Fruit fly (Drosophila melanogaster) whole organism, prepupa: Measurements from ENCODE around the gene Sf3b1.

Source experiments
- CG10669 ChIP-seq: fragments of 200-800 bp; sonication (Bioruptor generic); optimal IDR thresholded peaks from 3 replicates; lab custom pipeline; 2018; ENCODE audit warnings: missing biosample characterization, mild to moderate bottlenecking, missing genetic modification characterization, moderate library complexity
- CG11294 ChIP-seq: fragments of 200-800 bp; sonication (Bioruptor generic); IDR thresholded peaks from 2 replicates; pipeline ENCODE4 v1.3.6; 2022; ENCODE audit warnings: missing biosample characterization, missing genetic modification characterization
- CG11762 ChIP-seq: fragments of 200-800 bp; sonication (Bioruptor generic); optimal IDR thresholded peaks from 3 replicates; lab custom pipeline; 2016; ENCODE audit warnings: missing biosample characterization, missing genetic modification characterization; ENCODE audit not compliant: insufficient read depth
- CG16779 ChIP-seq: fragments of 200-800 bp; sonication (Bioruptor generic); optimal IDR thresholded peaks from 3 replicates; lab custom pipeline; 2017; ENCODE audit warnings: missing biosample characterization, mild to moderate bottlenecking, missing genetic modification characterization
- CG3032 ChIP-seq: fragments of 200-800 bp; optimal IDR thresholded peaks from 2 replicates; lab custom pipeline; 2019; ENCODE audit warnings: missing biosample characterization, mild to moderate bottlenecking, missing genetic modification characterization, moderate library complexity
- CG31627 ChIP-seq: fragments of 200-800 bp; sonication (Bioruptor generic); optimal IDR thresholded peaks from 3 replicates; lab custom pipeline; 2016; ENCODE audit warnings: missing biosample characterization, missing genetic modification characterization
- CG32006 ChIP-seq: fragments of 200-800 bp; sonication (Bioruptor generic); optimal IDR thresholded peaks from 3 replicates; lab custom pipeline; 2017; ENCODE audit warnings: missing biosample characterization, mild to moderate bottlenecking, missing genetic modification characterization
- CG34406 ChIP-seq: fragments of 200-800 bp; sonication (Bioruptor generic); optimal IDR thresholded peaks from 3 replicates; lab custom pipeline; 2016; ENCODE audit warnings: missing biosample characterization, missing genetic modification characterization
- CG3919 ChIP-seq: fragments of 200-800 bp; sonication (Bioruptor generic); optimal IDR thresholded peaks from 3 replicates; lab custom pipeline; 2016; ENCODE audit warnings: missing biosample characterization, missing genetic modification characterization
- CG4318 ChIP-seq: fragments of 200-800 bp; sonication (Bioruptor generic); optimal IDR thresholded peaks from 3 replicates; lab custom pipeline; 2017; ENCODE audit warnings: missing biosample characterization, mild to moderate bottlenecking, missing genetic modification characterization
- CG6808 ChIP-seq: fragments of 200-800 bp; sonication (Bioruptor generic); optimal IDR thresholded peaks from 3 replicates; lab custom pipeline; 2017; ENCODE audit warnings: missing biosample characterization, missing genetic modification characterization, mild to moderate bottlenecking, moderate library complexity, missing genetic modification reagents
- CG6854 ChIP-seq: fragments of 200-800 bp; sonication (Bioruptor generic); optimal IDR thresholded peaks from 2 replicates; lab custom pipeline; 2017; ENCODE audit warnings: missing biosample characterization, mild to moderate bottlenecking, missing genetic modification characterization
- CG8119 ChIP-seq: fragments of 200-800 bp; sonication (Bioruptor generic); IDR thresholded peaks from 3 replicates; pipeline ENCODE4 v1.3.6; 2022; ENCODE audit warnings: missing biosample characterization, missing genetic modification characterization
- CG8319 ChIP-seq: fragments of 200-800 bp; sonication (Bioruptor generic); optimal IDR thresholded peaks from 3 replicates; lab custom pipeline; 2016; ENCODE audit warnings: missing biosample characterization, missing genetic modification characterization
- CG8632 ChIP-seq: fragments of 200-800 bp; sonication (Bioruptor generic); optimal IDR thresholded peaks from 3 replicates; lab custom pipeline; 2016; ENCODE audit warnings: missing biosample characterization, missing genetic modification characterization
- Eip75B ChIP-seq: fragments of 200-800 bp; sonication (Bioruptor generic); optimal IDR thresholded peaks from 3 replicates; lab custom pipeline; 2016; ENCODE audit warnings: missing biosample characterization, missing genetic modification characterization
- Eip78C ChIP-seq: fragments of 200-800 bp; sonication (Bioruptor generic); peaks from one replicate; lab custom pipeline; 2016; ENCODE audit warnings: missing biosample characterization, missing genetic modification characterization
- Hr39 ChIP-seq: fragments of 200-800 bp; sonication (Bioruptor generic); optimal IDR thresholded peaks from 2 replicates; lab custom pipeline; 2016; ENCODE audit warnings: missing biosample characterization, missing genetic modification characterization
- Hr4 ChIP-seq: fragments of 200-800 bp; sonication (Bioruptor generic); optimal IDR thresholded peaks from 3 replicates; lab custom pipeline; 2016; ENCODE audit warnings: missing biosample characterization, missing genetic modification characterization
- OdsH ChIP-seq: fragments of 200-800 bp; sonication (Bioruptor generic); optimal IDR thresholded peaks from 3 replicates; lab custom pipeline; 2016; ENCODE audit warnings: missing biosample characterization, missing genetic modification characterization
- Smox ChIP-seq: fragments of 200-800 bp; sonication (Bioruptor generic); optimal IDR thresholded peaks from 3 replicates; lab custom pipeline; 2016; ENCODE audit warnings: missing biosample characterization, missing genetic modification characterization
- Sox102F ChIP-seq: fragments of 200-800 bp; sonication (Bioruptor generic); optimal IDR thresholded peaks from 2 replicates; lab custom pipeline; 2016; ENCODE audit warnings: missing biosample characterization, mild to moderate bottlenecking, missing genetic modification characterization
- Sox15 ChIP-seq: fragments of 200-800 bp; sonication (Bioruptor generic); optimal IDR thresholded peaks from 3 replicates; lab custom pipeline; 2016; ENCODE audit warnings: missing biosample characterization, missing genetic modification characterization
- achi ChIP-seq: fragments of 200-800 bp; sonication (Bioruptor generic); optimal IDR thresholded peaks from 3 replicates; lab custom pipeline; 2016; ENCODE audit warnings: missing biosample characterization, missing genetic modification characterization
- dac ChIP-seq: fragments of 200-800 bp; sonication (Bioruptor generic); optimal IDR thresholded peaks from 2 replicates; lab custom pipeline; 2017; ENCODE audit warnings: missing biosample characterization, mild to moderate bottlenecking, missing genetic modification characterization
- eg ChIP-seq: fragments of 200-800 bp; sonication (Bioruptor generic); IDR thresholded peaks from 3 replicates; pipeline ENCODE4 v1.3.6; 2022; ENCODE audit warnings: missing biosample characterization, missing genetic modification characterization
- esn ChIP-seq: fragments of 200-800 bp; sonication (Bioruptor generic); optimal IDR thresholded peaks from 2 replicates; lab custom pipeline; 2016; ENCODE audit warnings: missing biosample characterization, mild to moderate bottlenecking, missing genetic modification characterization, moderate library complexity
- fd85E ChIP-seq: fragments of 200-800 bp; sonication (Bioruptor generic); optimal IDR thresholded peaks from 3 replicates; lab custom pipeline; 2016; ENCODE audit warnings: missing biosample characterization, missing genetic modification characterization
- lz ChIP-seq: fragments of 200-800 bp; sonication (Bioruptor generic); optimal IDR thresholded peaks from 3 replicates; lab custom pipeline; 2016; ENCODE audit warnings: missing biosample characterization, missing genetic modification characterization
- net ChIP-seq: fragments of 200-800 bp; sonication (Bioruptor generic); optimal IDR thresholded peaks from 3 replicates; lab custom pipeline; 2016; ENCODE audit warnings: missing biosample characterization, missing genetic modification characterization
- pdm3 ChIP-seq: fragments of 200-800 bp; sonication (Bioruptor generic); optimal IDR thresholded peaks from 3 replicates; lab custom pipeline; 2016; ENCODE audit warnings: missing biosample characterization, missing genetic modification characterization
- ss ChIP-seq, 2 experiments: fragments of 200-800 bp; sonication (Bioruptor generic); optimal IDR thresholded peaks; 2 replicates in 1 of 2; 3 replicates in 1 of 2; lab custom pipeline; 2017 to 2018; ENCODE audit warnings: mild to moderate bottlenecking in 2 of 2, missing biosample characterization in 2 of 2, missing genetic modification characterization in 2 of 2, moderate library complexity in 1 of 2
- svp ChIP-seq: fragments of 200-800 bp; sonication (Bioruptor generic); peaks from one replicate; lab custom pipeline; 2016; ENCODE audit warnings: missing biosample characterization, missing genetic modification characterization

The Sf3b1 gene

dm6 chr2L:615023-615422 lies 46.9 kb downstream of the Sf3b1 start (continued):
- TF ChIP-seq Smox (peak; percentile 32), CG8319 (GFP tag; lab: Kevin White, UChicago) (no peak), net (GFP tag; lab: Kevin White, UChicago) (no peak), CG16779 (tag; lab: Kevin White, UChicago) (no peak)

dm6 chr2L:619739-620138 lies 51.6 kb downstream of the Sf3b1 start:
- TF ChIP-seq ss (GFP tag; optimal IDR thresholded peaks at IDR 0.05; lab: Kevin White, UChicago), result no peak
- TF ChIP-seq CG8119 (GFP tag; lab: Robert Waterston, UW), result 0 out of 3 replicates have a peak, but pooled peaks have one; percentile 21
- no peak for TF ChIP-seq Eip75B
- TF ChIP-seq Hr4, result peak; percentile 6
- no peak for TF ChIP-seq CG11762 (GFP tag; lab: Kevin White, UChicago)
- TF ChIP-seq CG8319 (GFP tag; lab: Kevin White, UChicago), result no peak
- peak; percentile 34; the same call in 1 of the 3 replicates for TF ChIP-seq eg (GFP tag; lab: Robert Waterston, UW)
- TF ChIP-seq CG6808 (GFP tag; lab: Kevin White, UChicago), result no peak
- TF ChIP-seq CG4318, result peak; percentile 12
- peak; percentile 28 for TF ChIP-seq esn (GFP tag; lab: Kevin White, UChicago)
- TF ChIP-seq CG31627, result peak; percentile 4
- peak; percentile 58 for TF ChIP-seq CG32006 (GFP tag; lab: Kevin White, UChicago)
- peak; percentile 14 for TF ChIP-seq Sox102F
- no peak for TF ChIP-seq fd85E (GFP tag; lab: Kevin White, UChicago)
- no peak for TF ChIP-seq lz (GFP tag; lab: Kevin White, UChicago)
- TF ChIP-seq svp (GFP tag; lab: Kevin White, UChicago), result peak; percentile 62
- TF ChIP-seq CG34406 (GFP tag; lab: Kevin White, UChicago), result no peak
- peak; percentile 36 for TF ChIP-seq OdsH (GFP tag; lab: Kevin White, UChicago)
- peak; percentile 26 for TF ChIP-seq Eip78C (GFP tag; lab: Kevin White, UChicago)
- no peak for TF ChIP-seq Hr39
- TF ChIP-seq CG8632 (GFP tag; lab: Kevin White, UChicago), result no peak
- TF ChIP-seq CG3032 (tag; lab: Kevin White, UChicago), result no peak
- no peak for TF ChIP-seq achi (GFP tag; lab: Kevin White, UChicago)
- TF ChIP-seq CG3919 (GFP tag; lab: Kevin White, UChicago), result no peak
- peak; percentile 35 for TF ChIP-seq pdm3 (GFP tag; lab: Kevin White, UChicago)
- peak; percentile 23 for TF ChIP-seq dac (GFP tag; lab: Kevin White, UChicago)
- TF ChIP-seq net (GFP tag; lab: Kevin White, UChicago), result peak; percentile 14
- no peak for TF ChIP-seq CG10669 (GFP tag; lab: Kevin White, UChicago)
- TF ChIP-seq CG6854 (GFP tag; lab: Kevin White, UChicago), result no peak

- TF ChIP-seq Sox15 (GFP tag; lab: Kevin White, UChicago) (no peak), CG8319 (GFP tag; lab: Kevin White, UChicago) (no peak), CG11294 (GFP tag; lab: Robert Waterston, UW) (no peak)
These were observed 53.0 kb downstream of the Sf3b1 start, which contains the start of gene lectin-21Cb for dm6 chr2L:621101-621500. TSS of gene lectin-21Cb (minus strand) at chr2L:621201.
